Worm (Caenorhabditis elegans): ENCODE measurements around the gene efhd-1.

efhd-1 gene

ce11 chrII:14178233-14178969 lies at the start of gene efhd-1:
TSS of gene efhd-1 (plus strand) at chrII:14178814.
- TF ChIP-seq hlh-26 (GFP tag; conservative IDR thresholded peaks at IDR 0.05), result no peak
- TF ChIP-seq T07F8.4 (tag; optimal IDR thresholded peaks at IDR 0.05), result no peak
- no peak for TF ChIP-seq die-1 (tag; optimal IDR thresholded peaks at IDR 0.05)
- no peak for TF ChIP-seq cebp-1 (GFP tag; IDR thresholded peaks at IDR 0.05)
- peak; percentile 91 for TF ChIP-seq cebp-1 (tag; optimal IDR thresholded peaks at IDR 0.05)
- TF ChIP-seq ztf-22 (GFP tag; optimal IDR thresholded peaks at IDR 0.05), result no peak
- no peak for TF ChIP-seq F33H1.4 (GFP tag; IDR thresholded peaks at IDR 0.05)

- peak; percentile 73 for TF ChIP-seq zfh-2 (GFP tag; conservative IDR thresholded peaks at IDR 0.05)
- TF ChIP-seq cebp-1 (GFP tag; IDR thresholded peaks at IDR 0.05), result no peak
- no peak for TF ChIP-seq cebp-1 (tag; optimal IDR thresholded peaks at IDR 0.05)
- no peak for TF ChIP-seq tbx-9 (tag; optimal IDR thresholded peaks at IDR 0.05; ENCODE audit: borderline replicate concordance)
- no peak for TF ChIP-seq madf-8 (GFP tag; conservative IDR thresholded peaks at IDR 0.05)
- TF ChIP-seq lag-1 (GFP tag; IDR thresholded peaks at IDR 0.05), result no peak
- TF ChIP-seq lsy-27 (tag; optimal IDR thresholded peaks at IDR 0.05; ENCODE audit: borderline replicate concordance, insufficient read depth), result no peak
- no peak for TF ChIP-seq C06A6.2 (GFP tag; conservative IDR thresholded peaks at IDR 0.05)
Observed at ce11 chrII:14129191-14129590, 49.4 kb upstream of the efhd-1 start.

ce11 chrII:14132733-14133132 lies 45.9 kb upstream of the efhd-1 start, which contains the start of gene algn-3:
TSS of gene algn-3 (minus strand) at chrII:14132833.
- TF ChIP-seq nfya-1 (tag; optimal IDR thresholded peaks at IDR 0.05; ENCODE audit: borderline replicate concordance, insufficient read depth) (no peak), attf-3 (GFP tag; conservative IDR thresholded peaks at IDR 0.05) (no peak), pha-4 (tag; optimal IDR thresholded peaks at IDR 0.05) (no peak), Y56A3A.18 (GFP tag; IDR thresholded peaks at IDR 0.05) (no peak), nfya-2 (GFP tag; IDR thresholded peaks at IDR 0.05) (no peak), somi-1 (GFP tag; optimal IDR thresholded peaks at IDR 0.05) (no peak), madf-6 (GFP tag; IDR thresholded peaks at IDR 0.05) (no peak), B0261.1 (tag; optimal IDR thresholded peaks at IDR 0.05) (no peak), fkh-3 (tag; optimal IDR thresholded peaks at IDR 0.05) (no peak), nhr-80 (tag; optimal IDR thresholded peaks at IDR 0.05) (no peak), hlh-12 (tag; optimal IDR thresholded peaks at IDR 0.05) (no peak), hsf-1 (GFP tag; IDR thresholded peaks at IDR 0.05) (no peak), tlf-1 (GFP tag; optimal IDR thresholded peaks at IDR 0.05) (no peak), F55B11.4 (tag; optimal IDR thresholded peaks at IDR 0.05; ENCODE audit: borderline replicate concordance, insufficient read depth) (no peak), let-526 (GFP tag; IDR thresholded peaks at IDR 0.05) (no peak)

- TF ChIP-seq him-1 (tag; optimal IDR thresholded peaks at IDR 0.05) (no peak), ets-4 (GFP tag; optimal IDR thresholded peaks at IDR 0.05) (no peak), unc-62 (GFP tag; optimal IDR thresholded peaks at IDR 0.05) (no peak), ztf-25 (GFP tag; IDR thresholded peaks at IDR 0.05) (no peak), lir-1 (GFP tag; conservative IDR thresholded peaks at IDR 0.05) (no peak), ztf-28 (GFP tag; IDR thresholded peaks at IDR 0.05) (no peak), sdz-38 (tag; optimal IDR thresholded peaks at IDR 0.05) (no peak), Y53F4B.3 (GFP tag; IDR thresholded peaks at IDR 0.05) (no peak), tlf-1 (GFP tag; optimal IDR thresholded peaks at IDR 0.05) (no peak), lsl-1 (GFP tag; optimal IDR thresholded peaks at IDR 0.05) (no peak), madf-6 (GFP tag; IDR thresholded peaks at IDR 0.05) (no peak), egrh-3 (GFP tag; IDR thresholded peaks at IDR 0.05) (peak; percentile 24; the same call in 1 of the 2 replicates), B0035.1 (tag; optimal IDR thresholded peaks at IDR 0.05) (no peak), zfh-2 (GFP tag; conservative IDR thresholded peaks at IDR 0.05) (peak; percentile 68), ceh-40 (GFP tag; IDR thresholded peaks at IDR 0.05) (no peak), sea-2 (GFP tag; IDR thresholded peaks at IDR 0.05) (no peak), dpl-1 (GFP tag; optimal IDR thresholded peaks at IDR 0.05) (no peak), snpc-1.1 (tag; optimal IDR thresholded peaks at IDR 0.05; ENCODE audit: insufficient read depth) (no peak)
Observed at ce11 chrII:14136302-14136701, 42.3 kb upstream of the efhd-1 start.

Data from whole organism, young adult.